Worm (Caenorhabditis elegans) whole organism, midembryonic: Measurements from ENCODE around the gene F13B12.1.

Experiments
- T22C8.4 ChIP-seq: fragments of 200-800 bp; sonication (Bioruptor generic); IDR thresholded peaks from 2 replicates; pipeline ENCODE4 v1.3.6; 2022; ENCODE audit warnings: missing genetic modification characterization, missing compliant biosample characterization
- cog-1 ChIP-seq: sonication (generic microtip); optimal IDR thresholded peaks from 2 replicates; lab custom pipeline; 2016; ENCODE audit warnings: missing genetic modification characterization, missing compliant biosample characterization
- flt-1 ChIP-seq: fragments of 200-800 bp; sonication (Bioruptor generic); IDR thresholded peaks from 2 replicates; pipeline ENCODE4 v1.3.6; 2022; ENCODE audit warnings: missing genetic modification characterization, missing compliant biosample characterization
- klf-2 ChIP-seq: fragments of 200-800 bp; sonication (Bioruptor generic); conservative IDR thresholded peaks from 2 replicates; pipeline ENCODE4 v1.3.6; 2022; ENCODE audit warnings: missing genetic modification reagents, missing genetic modification characterization, missing compliant biosample characterization
- ref-1 ChIP-seq: fragments of 200-800 bp; sonication (Bioruptor generic); conservative IDR thresholded peaks from 2 replicates; pipeline ENCODE4 v1.3.6; 2022; ENCODE audit warnings: missing genetic modification reagents, missing genetic modification characterization, missing compliant biosample characterization
- ztf-23 ChIP-seq: fragments of 200-800 bp; sonication (Bioruptor generic); IDR thresholded peaks from 2 replicates; pipeline ENCODE4 v1.3.6; 2022; ENCODE audit warnings: missing genetic modification reagents, missing genetic modification characterization, missing compliant biosample characterization

- TF ChIP-seq flt-1 (GFP tag; lab: Robert Waterston, UW) (no peak), T22C8.4 (GFP tag; lab: Robert Waterston, UW) (no peak), klf-2 (no peak), cog-1 (no peak), ztf-23 (GFP tag; lab: Robert Waterston, UW) (no peak), ref-1 (no peak)
Observed at ce11 chrIV:10437114-10437513, 12.7 kb upstream of the F13B12.1 start.
